Worm (Caenorhabditis elegans): ENCODE data around the gene Y39E4B.10.

The Y39E4B.10 gene

ce11 chrIII:13101070-13101469 lies 51.6 kb downstream of the Y39E4B.10 start (continued):
- TF ChIP-seq dmd-6 (GFP tag; IDR thresholded peaks at IDR 0.05), result no peak
- peak; percentile 34 for TF ChIP-seq hlh-30 (tag; optimal IDR thresholded peaks at IDR 0.05; ENCODE audit: insufficient read depth)
- TF ChIP-seq ZK546.5 (tag; optimal IDR thresholded peaks at IDR 0.05), result no peak
- no peak for TF ChIP-seq unc-130 (GFP tag; optimal IDR thresholded peaks at IDR 0.05)
- TF ChIP-seq mxl-3 (GFP tag; optimal IDR thresholded peaks at IDR 0.05), result peak; percentile 20
- TF ChIP-seq dpl-1 (GFP tag; optimal IDR thresholded peaks at IDR 0.05), result no peak
- TF ChIP-seq fkh-10 (GFP tag; optimal IDR thresholded peaks at IDR 0.05), result no peak
- TF ChIP-seq dmd-9 (GFP tag; IDR thresholded peaks at IDR 0.05), result no peak
- TF ChIP-seq F44E2.7 (GFP tag; IDR thresholded peaks at IDR 0.05), result no peak
- no peak for TF ChIP-seq lir-3 (tag; optimal IDR thresholded peaks at IDR 0.05)
- TF ChIP-seq F10B5.3 (tag; optimal IDR thresholded peaks at IDR 0.05), result no peak
- no peak for TF ChIP-seq spr-3 (GFP tag; optimal IDR thresholded peaks at IDR 0.05)
- no peak for TF ChIP-seq madf-5 (GFP tag; IDR thresholded peaks at IDR 0.05)
- TF ChIP-seq mdl-1 (tag; optimal IDR thresholded peaks at IDR 0.05), result peak in 1 of 2 experiments; percentile 68

ce11 chrIII:13099190-13099875 lies 53.3 kb downstream of the Y39E4B.10 start, which contains the start of gene pqn-83:
TSS of gene pqn-83 (minus strand) at chrIII:13099461.
- peak; percentile 67; the same call in 1 of the 2 replicates for TF ChIP-seq set-16 (GFP tag; IDR thresholded peaks at IDR 0.05)
- TF ChIP-seq aha-1 (tag), result peak; percentile 72
- no peak for TF ChIP-seq nhr-111 (GFP tag; optimal IDR thresholded peaks at IDR 0.05)
- no peak for TF ChIP-seq unc-39 (tag; optimal IDR thresholded peaks at IDR 0.05)

- TF ChIP-seq zfp-2 (tag; optimal IDR thresholded peaks at IDR 0.05), result no peak
- TF ChIP-seq set-16 (GFP tag; IDR thresholded peaks at IDR 0.05), result peak; percentile 83
Observed at ce11 chrIII:13092352-13092751, 60.3 kb downstream of the Y39E4B.10 start.
